Fruit fly (Drosophila melanogaster): Measurements from ENCODE around the gene PVRAP.

PVRAP gene

dm6 chr3L:5952132-5952531, 44.9 kb upstream of the PVRAP start (continued):
- TF ChIP-seq CG17359 (tag; optimal IDR thresholded peaks at IDR 0.05) (peak; percentile 39), HLH54F (GFP tag; optimal IDR thresholded peaks at IDR 0.05) (no peak), ATbp (GFP tag; optimal IDR thresholded peaks at IDR 0.05) (peak; percentile 36), Spps (tag; optimal IDR thresholded peaks at IDR 0.05) (peak; percentile 10), Bgb (GFP tag; IDR thresholded peaks at IDR 0.05; ENCODE audit: partially characterized antibody) (no peak), CG33213 (GFP tag; optimal IDR thresholded peaks at IDR 0.05) (no peak), Oli (tag; optimal IDR thresholded peaks at IDR 0.05) (peak; percentile 2), gt (GFP tag; IDR thresholded peaks at IDR 0.05) (no peak), gcm (GFP tag; optimal IDR thresholded peaks at IDR 0.05) (peak; percentile 23), CG31365 (tag; optimal IDR thresholded peaks at IDR 0.05) (no peak), CG2712 (tag; optimal IDR thresholded peaks at IDR 0.05) (peak; percentile 71), sc (optimal IDR thresholded peaks at IDR 0.05) (no peak), sc (GFP tag; optimal IDR thresholded peaks at IDR 0.05) (no peak), toy (GFP tag; IDR thresholded peaks at IDR 0.05) (no peak), dimm (GFP tag; IDR thresholded peaks at IDR 0.05) (no peak), MESR4 (GFP tag; optimal IDR thresholded peaks at IDR 0.05) (no peak), CG5180 (GFP tag; optimal IDR thresholded peaks at IDR 0.05) (no peak), Ssrp (tag; optimal IDR thresholded peaks at IDR 0.05) (peak; percentile 48)

dm6 chr3L:5952537-5952936, 44.5 kb upstream of the PVRAP start:
- peak; percentile 19 for TF ChIP-seq HLHmδ (GFP tag; optimal IDR thresholded peaks at IDR 0.05)
- TF ChIP-seq CG11504 (tag; optimal IDR thresholded peaks at IDR 0.05), result peak; percentile 98
- no peak for TF ChIP-seq tio (GFP tag; optimal IDR thresholded peaks at IDR 0.05)
- TF ChIP-seq CG8359 (GFP tag; optimal IDR thresholded peaks at IDR 0.05; ENCODE audit: borderline replicate concordance), result no peak
- no peak for TF ChIP-seq stwl (tag; optimal IDR thresholded peaks at IDR 0.05)
- peak; percentile 54 for TF ChIP-seq CG5180 (GFP tag; optimal IDR thresholded peaks at IDR 0.05)
- no peak for TF ChIP-seq CG11560 (tag; IDR thresholded peaks at IDR 0.05)
- no peak for TF ChIP-seq lola (GFP tag; optimal IDR thresholded peaks at IDR 0.05)
- TF ChIP-seq pum (GFP tag; optimal IDR thresholded peaks at IDR 0.05), result no peak
- TF ChIP-seq nom (GFP tag; optimal IDR thresholded peaks at IDR 0.05), result peak; percentile 44
- 0 out of 2 replicates have a peak, but pooled peaks have one; percentile 39 for TF ChIP-seq crol (GFP tag; IDR thresholded peaks at IDR 0.05)
- peak; percentile 90 for TF ChIP-seq Deaf1 (tag; optimal IDR thresholded peaks at IDR 0.05)
- 0 out of 2 replicates have a peak, but pooled peaks have one; percentile 6 for TF ChIP-seq Drgx (GFP tag; IDR thresholded peaks at IDR 0.05)
- peak; percentile 93 for TF ChIP-seq CG31224 (GFP tag; IDR thresholded peaks at IDR 0.05)
- TF ChIP-seq CG4360 (GFP tag; IDR thresholded peaks at IDR 0.05), result no peak
- TF ChIP-seq CG6791 (GFP tag; IDR thresholded peaks at IDR 0.05; ENCODE audit: partially characterized antibody), result 0 out of 3 replicates have a peak, but pooled peaks have one; percentile 25
- no peak for TF ChIP-seq CG18619 (GFP tag; optimal IDR thresholded peaks at IDR 0.05)
- TF ChIP-seq cg (GFP tag; optimal IDR thresholded peaks at IDR 0.05), result peak; percentile 8
- no peak for TF ChIP-seq trh (GFP tag; optimal IDR thresholded peaks at IDR 0.05)
- TF ChIP-seq Atf6 (GFP tag; IDR thresholded peaks at IDR 0.05), result no peak
- TF ChIP-seq CG32772 (GFP tag; IDR thresholded peaks at IDR 0.05), result no peak
- 0 out of 3 replicates have a peak, but pooled peaks have one; percentile 26 for TF ChIP-seq vnd (GFP tag; IDR thresholded peaks at IDR 0.05; ENCODE audit: partially characterized antibody)

Measured in whole organism, embryonic.